Fruit fly (Drosophila melanogaster): Measurements from ENCODE around the gene tkv.

tkv gene

dm6 chr2L:5237175-5237753 lies 33.9 kb downstream of the tkv start (continued):
- TF ChIP-seq CG10959 (GFP tag; IDR thresholded peaks at IDR 0.05), result no peak
- no peak; the same call in 1 of the 2 replicates for TF ChIP-seq ranshi (GFP tag; IDR thresholded peaks at IDR 0.05)
- no peak for TF ChIP-seq H15 (GFP tag; IDR thresholded peaks at IDR 0.05)
- TF ChIP-seq jigr1 (GFP tag; IDR thresholded peaks at IDR 0.05), result no peak
- no peak for TF ChIP-seq CG17328 (GFP tag; IDR thresholded peaks at IDR 0.05)
- no peak for TF ChIP-seq toy (GFP tag; IDR thresholded peaks at IDR 0.05)
- no peak for TF ChIP-seq MESR4 (GFP tag; optimal IDR thresholded peaks at IDR 0.05)
- peak; percentile 20 for TF ChIP-seq CG13624 (GFP tag; optimal IDR thresholded peaks at IDR 0.05)
- TF ChIP-seq bigmax (GFP tag; optimal IDR thresholded peaks at IDR 0.05), result no peak
- TF ChIP-seq cwo (GFP tag; optimal IDR thresholded peaks at IDR 0.05), result no peak
- peak; percentile 47 for TF ChIP-seq CG11504 (tag; optimal IDR thresholded peaks at IDR 0.05)
- TF ChIP-seq CG16813 (GFP tag; IDR thresholded peaks at IDR 0.05; ENCODE audit: partially characterized antibody), result no peak
- TF ChIP-seq Dek (tag; optimal IDR thresholded peaks at IDR 0.05), result no peak
- peak; percentile 39 for TF ChIP-seq CG12219 (GFP tag; optimal IDR thresholded peaks at IDR 0.05)
- TF ChIP-seq bsh (GFP tag; optimal IDR thresholded peaks at IDR 0.05), result peak in 1 of 2 experiments; percentile 66
- TF ChIP-seq CG11695 (GFP tag; IDR thresholded peaks at IDR 0.05), result 0 out of 3 replicates have a peak, but pooled peaks have one; percentile 25
- TF ChIP-seq sim (GFP tag; IDR thresholded peaks at IDR 0.05), result peak; percentile 74
- no peak for TF ChIP-seq CG12155 (GFP tag; optimal IDR thresholded peaks at IDR 0.05)
- no peak for TF ChIP-seq gsb (GFP tag; IDR thresholded peaks at IDR 0.05)
- TF ChIP-seq cad (GFP tag; optimal IDR thresholded peaks at IDR 0.05), result peak; percentile 11
- peak; percentile 61 for TF ChIP-seq nom (GFP tag; optimal IDR thresholded peaks at IDR 0.05)
- no peak for TF ChIP-seq chn (GFP tag; optimal IDR thresholded peaks at IDR 0.05)
- TF ChIP-seq CG17568 (GFP tag; optimal IDR thresholded peaks at IDR 0.05), result peak; percentile 51
- no peak for TF ChIP-seq br (optimal IDR thresholded peaks at IDR 0.05)
- TF ChIP-seq sens (GFP tag), result peak; percentile 64
- no peak for TF ChIP-seq cas (GFP tag; IDR thresholded peaks at IDR 0.05)
- no peak for TF ChIP-seq slp2 (GFP tag; optimal IDR thresholded peaks at IDR 0.05)
- TF ChIP-seq gro (GFP tag; optimal IDR thresholded peaks at IDR 0.05), result peak; percentile 25
- peak; percentile 13 for TF ChIP-seq odd (GFP tag; optimal IDR thresholded peaks at IDR 0.05)
- peak; percentile 76 for TF ChIP-seq CG13287 (GFP tag; IDR thresholded peaks at IDR 0.05; ENCODE audit: partially characterized antibody)
- TF ChIP-seq Nf-YB (GFP tag; optimal IDR thresholded peaks at IDR 0.05), result no peak
- no peak for TF ChIP-seq croc (GFP tag; conservative IDR thresholded peaks at IDR 0.05)
- no peak for TF ChIP-seq CG17361 (GFP tag; IDR thresholded peaks at IDR 0.05)
- TF ChIP-seq slbo (GFP tag; IDR thresholded peaks at IDR 0.05), result no peak
- no peak for TF ChIP-seq CG11093 (GFP tag; IDR thresholded peaks at IDR 0.05)
- TF ChIP-seq CG16863 (GFP tag; optimal IDR thresholded peaks at IDR 0.05), result no peak
- TF ChIP-seq CG4707 (GFP tag; optimal IDR thresholded peaks at IDR 0.05), result peak; percentile 25
- no peak; the same call in 1 of the 2 replicates for TF ChIP-seq HLH3B (GFP tag; IDR thresholded peaks at IDR 0.05)
- TF ChIP-seq CG7556 (GFP tag; optimal IDR thresholded peaks at IDR 0.05), result no peak
- no peak for TF ChIP-seq CG6765 (GFP tag; optimal IDR thresholded peaks at IDR 0.05)
- TF ChIP-seq Ets65A (GFP tag), result no peak
- no peak for TF ChIP-seq CG9727 (GFP tag; optimal IDR thresholded peaks at IDR 0.05)
- peak; percentile 58 for TF ChIP-seq CG7745 (tag; optimal IDR thresholded peaks at IDR 0.05)
- TF ChIP-seq CG2129 (GFP tag; IDR thresholded peaks at IDR 0.05; ENCODE audit: partially characterized antibody), result peak; percentile 15; the same call in 1 of the 2 replicates
- TF ChIP-seq oc (tag; optimal IDR thresholded peaks at IDR 0.05), result no peak
- TF ChIP-seq CG10462 (GFP tag; optimal IDR thresholded peaks at IDR 0.05), result no peak
- peak; percentile 8 for TF ChIP-seq CG10267 (tag; optimal IDR thresholded peaks at IDR 0.05)
- TF ChIP-seq Six4 (GFP tag; optimal IDR thresholded peaks at IDR 0.05), result peak; percentile 10
- no peak for TF ChIP-seq CG13424 (tag; optimal IDR thresholded peaks at IDR 0.05)
- no peak for TF ChIP-seq Kr (GFP tag; optimal IDR thresholded peaks at IDR 0.05)
- TF ChIP-seq Lim3 (GFP tag; IDR thresholded peaks at IDR 0.05), result no peak
